Worm (Caenorhabditis elegans): Measurements from ENCODE around the gene F13D2.1.

F13D2.1 gene

ce11 chrX:11193670-11194069 is 4.3 kb upstream of the F13D2.1 start:
- TF ChIP-seq hlh-17 (GFP tag; optimal IDR thresholded peaks at IDR 0.05; ENCODE audit: borderline replicate concordance), result no peak
- no peak for TF ChIP-seq efl-3 (GFP tag; optimal IDR thresholded peaks at IDR 0.05)
- no peak for TF ChIP-seq efl-1 (optimal IDR thresholded peaks at IDR 0.05)
- peak in 1 of 2 experiments; percentile 73 for TF ChIP-seq efl-1 (GFP tag; optimal IDR thresholded peaks at IDR 0.05 in 1 of 2)
- TF ChIP-seq unc-98 (GFP tag; IDR thresholded peaks at IDR 0.05), result 0 out of 2 replicates have a peak, but pooled peaks have one; percentile 25
- TF ChIP-seq nhr-71 (tag; optimal IDR thresholded peaks at IDR 0.05), result peak; percentile 52
- peak; percentile 57 for TF ChIP-seq rnt-1 (tag; optimal IDR thresholded peaks at IDR 0.05)
- peak; percentile 65 for TF ChIP-seq lin-14 (GFP tag; optimal IDR thresholded peaks at IDR 0.05)
- TF ChIP-seq pax-3 (tag; optimal IDR thresholded peaks at IDR 0.05), result no peak

ce11 chrX:11190443-11190842 is 1.0 kb upstream of the F13D2.1 start:
- TF ChIP-seq sup-37 (GFP tag; optimal IDR thresholded peaks at IDR 0.05) (no peak), nhr-20 (tag; optimal IDR thresholded peaks at IDR 0.05) (peak; percentile 61), elt-3 (tag; optimal IDR thresholded peaks at IDR 0.05) (peak in 3 of 6 experiments; percentile 7 to 82 (median 31)), dpl-1 (GFP tag; optimal IDR thresholded peaks at IDR 0.05) (no peak), lin-14 (GFP tag; optimal IDR thresholded peaks at IDR 0.05) (peak; percentile 48), efl-1 (optimal IDR thresholded peaks at IDR 0.05) (no peak), efl-1 (GFP tag; optimal IDR thresholded peaks at IDR 0.05 in 1 of 2) (no peak), lin-35 (GFP tag; optimal IDR thresholded peaks at IDR 0.05) (peak in 1 of 2 experiments; percentile 50), pag-3 (tag; optimal IDR thresholded peaks at IDR 0.05; ENCODE audit: borderline replicate concordance, insufficient read depth) (peak; percentile 82), isw-1 (GFP tag; IDR thresholded peaks at IDR 0.05) (no peak), zag-1 (tag; optimal IDR thresholded peaks at IDR 0.05) (no peak), blmp-1 (tag; optimal IDR thresholded peaks at IDR 0.05) (peak; percentile 49), mef-2 (tag; optimal IDR thresholded peaks at IDR 0.05) (no peak), snu-23 (GFP tag; optimal IDR thresholded peaks at IDR 0.05) (peak; percentile 54), nhr-85 (tag) (peak; percentile 63), nhr-71 (tag; optimal IDR thresholded peaks at IDR 0.05) (peak; percentile 46), irx-1 (tag; optimal IDR thresholded peaks at IDR 0.05) (no peak), ama-1 (optimal IDR thresholded peaks at IDR 0.05) (no peak), rnt-1 (tag; optimal IDR thresholded peaks at IDR 0.05) (peak; percentile 0), nhr-76 (tag; optimal IDR thresholded peaks at IDR 0.05) (no peak), sox-4 (tag; optimal IDR thresholded peaks at IDR 0.05) (no peak), C34B4.2 (tag; optimal IDR thresholded peaks at IDR 0.05) (no peak)

ce11 chrX:11185498-11185897 is 3.9 kb downstream of the F13D2.1 start, which contains the start of gene gnrr-7:
TSS of gene gnrr-7 (plus strand) at chrX:11185798.
- TF ChIP-seq zag-1 (tag; optimal IDR thresholded peaks at IDR 0.05) (no peak), nhr-28 (tag; optimal IDR thresholded peaks at IDR 0.05) (no peak), fkh-8 (tag; optimal IDR thresholded peaks at IDR 0.05) (no peak), vab-15 (tag; optimal IDR thresholded peaks at IDR 0.05) (no peak), nhr-76 (tag; optimal IDR thresholded peaks at IDR 0.05) (no peak), ceh-82 (tag; optimal IDR thresholded peaks at IDR 0.05) (no peak), efl-3 (GFP tag; optimal IDR thresholded peaks at IDR 0.05) (no peak), tbx-2 (tag; optimal IDR thresholded peaks at IDR 0.05) (no peak), hlh-4 (tag; optimal IDR thresholded peaks at IDR 0.05) (no peak), nhr-85 (tag) (no peak), lin-15B (tag; optimal IDR thresholded peaks at IDR 0.05) (no peak), lin-14 (GFP tag; optimal IDR thresholded peaks at IDR 0.05) (no peak), nhr-84 (tag; optimal IDR thresholded peaks at IDR 0.05) (no peak), ceh-8 (GFP tag; optimal IDR thresholded peaks at IDR 0.05) (no peak), irx-1 (tag; optimal IDR thresholded peaks at IDR 0.05) (no peak), Y116A8C.19 (tag; optimal IDR thresholded peaks at IDR 0.05; ENCODE audit: borderline replicate concordance) (no peak)

DNA sequence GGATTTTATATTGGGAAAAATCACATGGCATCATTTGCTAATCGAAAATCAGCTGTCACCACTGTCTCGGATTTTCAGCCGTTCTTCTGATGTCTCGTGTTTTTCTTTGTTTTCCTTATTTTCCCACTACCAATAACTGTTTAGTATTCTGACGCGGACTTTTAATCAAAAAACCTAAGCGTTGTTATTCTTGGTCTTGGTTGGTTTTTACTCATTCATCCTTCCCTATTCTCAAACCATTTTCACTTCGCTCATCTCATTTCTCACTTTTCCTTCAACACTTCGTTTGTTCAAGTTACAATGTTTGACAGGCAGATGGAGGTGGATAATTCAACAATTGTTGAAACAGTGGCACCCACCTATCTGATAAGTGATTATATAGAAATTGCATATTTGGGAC is 10.8 kb downstream of the F13D2.1 start, which contains the start of gene gnrr-6:
Gene gnrr-6, plus strand, starts transcription at position 301 of the 400 bp plus-strand sequence.
- TF ChIP-seq hlh-17 (GFP tag; optimal IDR thresholded peaks at IDR 0.05; ENCODE audit: borderline replicate concordance), result no peak

Measured in whole organism, L1 larva.